Worm (Caenorhabditis elegans) whole organism, dauer: ENCODE measurements around the gene str-171.

Experiments used
- unc-62 ChIP-seq: sonication (generic microtip); optimal IDR thresholded peaks from 2 replicates; lab custom pipeline; 2017; ENCODE audit warnings: missing biosample characterization, missing genetic modification reagents, missing genetic modification characterization

The str-171 gene

DNA sequence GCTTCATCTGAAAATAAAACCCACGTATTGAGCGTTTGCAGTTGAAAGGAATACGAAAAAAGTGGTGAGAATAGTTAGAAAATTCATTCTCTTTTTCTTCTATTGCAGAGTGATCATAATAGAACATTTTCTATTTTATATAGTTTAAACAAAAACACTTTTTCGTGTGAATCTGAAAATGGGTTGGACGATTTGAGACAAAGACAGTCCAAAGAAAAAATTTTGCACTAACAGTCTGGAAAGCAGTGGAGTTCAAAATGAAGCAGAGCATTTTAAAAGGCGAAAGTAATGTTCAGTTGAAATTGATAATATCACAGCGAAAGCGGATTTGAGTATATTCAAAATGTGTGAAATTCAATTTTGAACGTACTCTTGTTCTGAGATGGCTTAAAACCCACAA is 43.7 kb downstream of the str-171 start, which contains the start of gene C01G10.18:
TSS of gene C01G10.18 (minus strand) at position 101 of the 400 bp plus-strand sequence.
- no peak for TF ChIP-seq unc-62 (GFP tag; lab: Kevin White, UChicago)

DNA sequence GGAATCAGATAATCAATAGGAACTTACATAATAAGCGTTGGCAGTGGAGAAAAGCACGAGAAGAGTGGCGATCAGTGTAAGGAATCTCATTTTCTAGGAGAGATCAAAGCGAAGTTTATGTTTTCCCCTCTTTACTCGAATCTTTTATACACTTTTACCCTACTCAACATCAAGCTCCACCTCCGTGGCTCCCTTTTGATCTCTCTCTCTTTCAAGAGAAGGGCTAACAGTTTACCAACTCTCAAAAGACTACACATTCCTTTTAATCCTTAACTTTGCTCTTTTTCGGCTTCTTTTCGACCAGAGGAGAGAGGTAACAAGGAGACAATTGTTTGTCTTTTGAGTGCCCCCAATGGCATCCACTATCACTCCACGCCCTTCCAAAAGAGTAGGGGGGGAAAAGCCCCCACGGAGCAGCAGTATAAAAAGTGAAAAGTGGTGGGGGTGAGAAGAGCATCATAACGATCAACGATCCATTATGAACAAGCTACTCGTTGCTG is 45.1 kb downstream of the str-171 start, which contains the start of the genes C01G10.15 and C01G10.6:
TSS of gene C01G10.15 (minus strand) at position 101 of the 500 bp plus-strand sequence.
TSS of gene C01G10.6 (plus strand) at position 450 of the 500 bp plus-strand sequence.
- no peak for TF ChIP-seq unc-62 (GFP tag; lab: Kevin White, UChicago)

DNA sequence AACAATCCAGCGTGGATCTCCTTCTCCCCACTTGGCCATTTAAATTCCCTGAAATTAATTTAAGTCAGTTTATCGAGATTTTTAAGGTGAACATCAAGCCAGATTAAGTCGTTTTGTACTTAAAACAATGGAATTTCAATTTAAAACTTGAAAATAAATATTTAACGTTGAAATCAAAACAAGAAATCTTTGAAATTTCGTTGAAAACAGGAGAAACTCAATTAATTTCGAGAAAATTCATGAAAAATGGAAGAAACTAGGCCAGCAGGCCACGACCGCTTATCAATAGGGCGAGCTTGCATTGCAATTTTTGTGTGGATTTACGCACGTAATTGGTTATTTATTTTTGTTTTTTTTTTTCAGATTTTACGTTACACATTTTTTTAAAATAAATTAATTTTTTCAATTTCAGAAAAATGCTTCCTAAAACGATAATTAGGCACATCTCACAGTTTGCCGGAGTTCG is 47.0 kb downstream of the str-171 start, which contains the start of the genes ahsa-1 and C01G10.7:
TSS of gene ahsa-1 (minus strand) at position 51 of the 466 bp plus-strand sequence.
TSS of gene C01G10.7 (plus strand) at position 413 of the 466 bp plus-strand sequence.
- TF ChIP-seq unc-62 (GFP tag; lab: Kevin White, UChicago) = no peak

DNA sequence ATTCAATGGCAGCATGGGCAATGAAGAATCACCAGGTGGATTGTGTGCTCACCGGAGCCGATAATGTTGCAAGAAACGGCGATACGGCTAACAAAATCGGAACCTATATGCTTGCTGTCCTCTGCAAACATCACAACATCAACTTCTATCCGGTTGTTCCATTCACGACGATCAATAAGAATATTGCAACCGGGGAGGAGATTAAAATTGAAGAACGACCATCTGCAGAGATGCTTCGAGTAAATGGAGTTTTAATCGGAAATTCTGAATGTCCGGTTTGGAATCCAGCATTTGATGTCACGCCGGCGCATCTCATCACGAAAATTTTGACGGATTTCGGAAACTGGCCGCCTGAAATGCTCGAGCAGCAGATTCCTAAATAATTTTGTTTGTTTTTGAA is 48.7 kb downstream of the str-171 start:
- TF ChIP-seq unc-62 (GFP tag; lab: Kevin White, UChicago) = no peak

DNA sequence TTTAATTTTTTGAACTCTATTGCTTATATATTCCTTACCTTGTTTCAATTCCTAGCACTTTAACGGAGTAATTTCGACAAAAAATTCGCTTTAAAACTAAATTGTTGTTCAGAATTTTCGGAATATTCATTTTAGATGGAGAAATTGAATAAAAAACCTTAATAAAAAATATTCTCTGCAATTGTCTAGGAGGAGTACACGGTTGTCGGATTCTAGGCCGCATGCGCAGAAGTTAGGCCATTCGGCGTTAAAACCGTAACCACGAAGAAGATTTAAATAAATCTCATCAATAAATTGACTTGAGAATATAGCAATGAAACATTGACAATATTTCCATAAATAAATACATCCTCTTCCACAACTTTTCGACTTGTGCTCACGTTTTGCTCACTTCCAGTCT is 50.0 kb downstream of the str-171 start, which contains the start of the genes C01G10.10 and C01G10.9:
TSS of gene C01G10.10 (minus strand) at position 151 of the 400 bp plus-strand sequence.
TSS of gene C01G10.9 (plus strand) at position 240 of the 400 bp plus-strand sequence.
- no peak for TF ChIP-seq unc-62 (GFP tag; lab: Kevin White, UChicago)
